Worm (Caenorhabditis elegans) whole organism, L4 larva: ENCODE measurements around the gene Y32B12B.4.

ENCODE experiments used
- T20F7.1 ChIP-seq: fragments of 200-800 bp; sonication (Bioruptor generic); optimal IDR thresholded peaks from 2 replicates; lab custom pipeline; 2018; ENCODE audit warnings: mild to moderate bottlenecking, missing genetic modification characterization, missing compliant biosample characterization
- T26A8.4 ChIP-seq: fragments of 200-800 bp; sonication (Bioruptor generic); IDR thresholded peaks from 2 replicates; pipeline ENCODE4 v1.3.6; 2022; ENCODE audit warnings: missing genetic modification characterization, missing compliant biosample characterization
- Y48G9A.11 ChIP-seq: fragments of 200-800 bp; sonication (Bioruptor generic); IDR thresholded peaks from 2 replicates; pipeline ENCODE4 v1.3.6; 2022; ENCODE audit warnings: missing genetic modification reagents, missing genetic modification characterization, missing compliant biosample characterization
- ZK337.2 ChIP-seq: fragments of 200-800 bp; sonication (Bioruptor generic); IDR thresholded peaks from 2 replicates; pipeline ENCODE4 v1.3.6; 2022; ENCODE audit warnings: missing genetic modification reagents, missing genetic modification characterization, missing compliant biosample characterization
- ZK546.5 ChIP-seq, 2 experiments: sonication (generic microtip); optimal IDR thresholded peaks; 2 replicates each; lab custom pipeline; 2017; ENCODE audit warnings: missing biosample characterization in 2 of 2, missing genetic modification characterization in 2 of 2
- aha-1 ChIP-seq: fragments of 150-350 bp; peaks from one replicate; lab custom pipeline; 2014; ENCODE audit warnings: missing biosample characterization, missing genetic modification characterization
- aly-2 ChIP-seq: sonication (generic microtip); optimal IDR thresholded peaks from 2 replicates; lab custom pipeline; 2018; ENCODE audit warnings: missing biosample characterization, missing genetic modification characterization
- ama-1 ChIP-seq: fragments of 150-350 bp; optimal IDR thresholded peaks from 2 replicates; lab custom pipeline; 2014; ENCODE audit warnings: inconsistent platforms, mixed read lengths
- attf-4 ChIP-seq: sonication (generic microtip); optimal IDR thresholded peaks from 3 replicates; lab custom pipeline; 2017; ENCODE audit warnings: missing biosample characterization, missing genetic modification characterization
- ceh-32 ChIP-seq: sonication (generic microtip); optimal IDR thresholded peaks from 2 replicates; lab custom pipeline; 2016; ENCODE audit warnings: mild to moderate bottlenecking, missing genetic modification characterization, missing compliant biosample characterization; ENCODE audit not compliant: poor library complexity
- ctbp-1 ChIP-seq: fragments of 200-800 bp; sonication (Bioruptor generic); IDR thresholded peaks from 2 replicates; pipeline ENCODE4 v1.3.6; 2022; ENCODE audit warnings: missing genetic modification reagents, missing genetic modification characterization, missing compliant biosample characterization
- daf-19 ChIP-seq: fragments of 200-800 bp; sonication (Bioruptor generic); conservative IDR thresholded peaks from 2 replicates; pipeline ENCODE4 v1.3.6; 2022; ENCODE audit warnings: missing genetic modification characterization, missing compliant biosample characterization
- dmd-8 ChIP-seq: fragments of 200-800 bp; sonication (Bioruptor generic); IDR thresholded peaks from 2 replicates; pipeline ENCODE4 v1.3.6; 2022; ENCODE audit warnings: missing genetic modification characterization, missing compliant biosample characterization
- dpl-1 ChIP-seq: fragments of 150-350 bp; optimal IDR thresholded peaks from 2 replicates; lab custom pipeline; 2014; ENCODE audit warnings: missing biosample characterization, missing genetic modification reagents, missing genetic modification characterization
- egl-27 ChIP-seq: sonication (generic microtip); optimal IDR thresholded peaks from 3 replicates; lab custom pipeline; 2017; ENCODE audit warnings: missing biosample characterization, missing genetic modification reagents, missing genetic modification characterization
- fkh-10 ChIP-seq: fragments of 150-350 bp; optimal IDR thresholded peaks from 2 replicates; lab custom pipeline; 2014; ENCODE audit warnings: missing biosample characterization, missing genetic modification reagents, missing genetic modification characterization
- fos-1 ChIP-seq: fragments of 150-350 bp; optimal IDR thresholded peaks from 2 replicates; lab custom pipeline; 2014; ENCODE audit warnings: missing biosample characterization, missing genetic modification characterization
- gei-8 ChIP-seq: fragments of 200-800 bp; sonication (Bioruptor generic); optimal IDR thresholded peaks from 2 replicates; lab custom pipeline; 2018; ENCODE audit warnings: mild to moderate bottlenecking, missing genetic modification characterization, missing compliant biosample characterization
- hlh-11 ChIP-seq: fragments of 200-800 bp; sonication (Bioruptor generic); optimal IDR thresholded peaks from 2 replicates; lab custom pipeline; 2018; ENCODE audit warnings: mild to moderate bottlenecking, missing genetic modification characterization, missing compliant biosample characterization
- hlh-30 ChIP-seq: sonication (generic microtip); optimal IDR thresholded peaks from 2 replicates; lab custom pipeline; 2017; ENCODE audit warnings: antibody characterized with exemption, mild to moderate bottlenecking, missing genetic modification characterization, missing compliant biosample characterization; ENCODE audit not compliant: insufficient read depth
- hmg-1.1 ChIP-seq: fragments of 200-800 bp; sonication (Bioruptor generic); IDR thresholded peaks from 2 replicates; pipeline ENCODE4 v1.3.6; 2022; ENCODE audit warnings: missing genetic modification reagents, missing genetic modification characterization, missing compliant biosample characterization
- lin-38 ChIP-seq: fragments of 200-800 bp; sonication (Bioruptor generic); IDR thresholded peaks from 2 replicates; pipeline ENCODE4 v1.3.6; 2022; ENCODE audit warnings: missing genetic modification reagents, missing genetic modification characterization, missing compliant biosample characterization
- lir-3 ChIP-seq: sonication (generic microtip); optimal IDR thresholded peaks from 2 replicates; lab custom pipeline; 2016; ENCODE audit warnings: mild to moderate bottlenecking, missing genetic modification characterization, missing compliant biosample characterization
- mdt-29 ChIP-seq: fragments of 200-800 bp; sonication (Bioruptor generic); IDR thresholded peaks from 2 replicates; pipeline ENCODE4 v1.3.6; 2022; ENCODE audit warnings: missing genetic modification reagents, missing genetic modification characterization, missing compliant biosample characterization
- mep-1 ChIP-seq: fragments of 150-350 bp; sonication (generic microtip); optimal IDR thresholded peaks from 3 replicates; lab custom pipeline; 2014; ENCODE audit warnings: missing biosample characterization, missing genetic modification characterization
- mes-2 ChIP-seq: sonication (generic microtip); optimal IDR thresholded peaks from 2 replicates; lab custom pipeline; 2016; ENCODE audit warnings: missing genotype, mild to moderate bottlenecking, missing genetic modification characterization, missing compliant biosample characterization; ENCODE audit not compliant: poor library complexity, severe bottlenecking
- mxl-3 ChIP-seq: fragments of 200-800 bp; sonication (Bioruptor generic); optimal IDR thresholded peaks from 2 replicates; lab custom pipeline; 2018; ENCODE audit warnings: mild to moderate bottlenecking, missing genetic modification characterization, missing compliant biosample characterization
- nhr-10 ChIP-seq: fragments of 150-350 bp; optimal IDR thresholded peaks from 2 replicates; lab custom pipeline; 2014; ENCODE audit warnings: missing biosample characterization, missing genetic modification characterization
- nhr-41 ChIP-seq: fragments of 200-800 bp; sonication (Bioruptor generic); IDR thresholded peaks from 2 replicates; pipeline ENCODE4 v1.3.6; 2022; ENCODE audit warnings: missing genetic modification reagents, missing genetic modification characterization, missing compliant biosample characterization
- nhr-42 ChIP-seq: fragments of 200-800 bp; sonication (Bioruptor generic); IDR thresholded peaks from 2 replicates; pipeline ENCODE4 v1.3.6; 2022; ENCODE audit warnings: missing genetic modification characterization, missing compliant biosample characterization
- nhr-6 ChIP-seq: fragments of 150-350 bp; optimal IDR thresholded peaks from 2 replicates; lab custom pipeline; 2014; ENCODE audit warnings: missing biosample characterization, missing genetic modification characterization
- nhr-76 ChIP-seq: fragments of 150-350 bp; optimal IDR thresholded peaks from 2 replicates; lab custom pipeline; 2014; ENCODE audit warnings: missing biosample characterization, missing genetic modification characterization
- php-3 ChIP-seq: fragments of 200-800 bp; sonication (Bioruptor generic); IDR thresholded peaks from 2 replicates; pipeline ENCODE4 v1.3.6; 2022; ENCODE audit warnings: missing genetic modification reagents, missing genetic modification characterization, missing compliant biosample characterization
- saeg-2 ChIP-seq: fragments of 200-800 bp; sonication (Bioruptor generic); IDR thresholded peaks from 2 replicates; pipeline ENCODE4 v1.3.6; 2022; ENCODE audit warnings: missing genetic modification reagents, missing genetic modification characterization, missing compliant biosample characterization
- set-16 ChIP-seq: fragments of 200-800 bp; sonication (Bioruptor generic); IDR thresholded peaks from 2 replicates; pipeline ENCODE4 v1.3.6; 2022; ENCODE audit warnings: missing genetic modification reagents, missing genetic modification characterization, missing compliant biosample characterization
- snpc-1.2 ChIP-seq: fragments of 200-800 bp; sonication (Bioruptor generic); IDR thresholded peaks from 2 replicates; pipeline ENCODE4 v1.3.6; 2022; ENCODE audit warnings: missing genetic modification reagents, missing genetic modification characterization, missing compliant biosample characterization
- snpc-4 ChIP-seq: fragments of 150-350 bp; optimal IDR thresholded peaks from 2 replicates; lab custom pipeline; 2014; ENCODE audit warnings: missing biosample characterization, missing genetic modification characterization
- spr-1 ChIP-seq: sonication (generic microtip); optimal IDR thresholded peaks from 2 replicates; lab custom pipeline; 2016; ENCODE audit warnings: mild to moderate bottlenecking, missing genetic modification characterization, missing compliant biosample characterization
- tag-97 ChIP-seq: fragments of 200-800 bp; sonication (Bioruptor generic); IDR thresholded peaks from 2 replicates; pipeline ENCODE4 v1.3.6; 2022; ENCODE audit warnings: missing genetic modification characterization, missing compliant biosample characterization
- tra-1 ChIP-seq: fragments of 200-800 bp; sonication (Bioruptor generic); IDR thresholded peaks from 2 replicates; pipeline ENCODE4 v1.3.6; 2022; ENCODE audit warnings: missing genetic modification reagents, missing genetic modification characterization, missing compliant biosample characterization
- unc-39 ChIP-seq: sonication (generic microtip); optimal IDR thresholded peaks from 2 replicates; lab custom pipeline; 2017; ENCODE audit warnings: missing biosample characterization, missing genetic modification characterization
- unc-62 ChIP-seq, 3 experiments: fragments of 150-350 bp in 1 of 3; sonication (generic microtip); optimal IDR thresholded peaks in 2 of 3; peaks in 1 of 3; 1 replicate in 1 of 3; 2 replicates in 2 of 3; lab custom pipeline; 2014 to 2017; ENCODE audit warnings: missing biosample characterization in 3 of 3, missing genetic modification characterization in 3 of 3, missing genetic modification reagents in 3 of 3, missing genotype in 1 of 3
- zag-1 ChIP-seq: fragments of 150-350 bp; optimal IDR thresholded peaks from 2 replicates; lab custom pipeline; 2014; ENCODE audit warnings: missing biosample characterization, missing genetic modification characterization
- zfp-2 ChIP-seq: sonication (generic microtip); optimal IDR thresholded peaks from 2 replicates; lab custom pipeline; 2016; ENCODE audit warnings: mild to moderate bottlenecking, missing genetic modification characterization, missing compliant biosample characterization
- zfp-3 ChIP-seq: fragments of 200-800 bp; sonication (Bioruptor generic); conservative IDR thresholded peaks from 2 replicates; pipeline ENCODE4 v1.3.6; 2022; ENCODE audit warnings: missing genetic modification reagents, missing genetic modification characterization, missing compliant biosample characterization
- zip-2 ChIP-seq: fragments of 150-350 bp; optimal IDR thresholded peaks from 2 replicates; lab custom pipeline; 2014; ENCODE audit warnings: missing biosample characterization, missing genetic modification characterization

The Y32B12B.4 gene

DNA sequence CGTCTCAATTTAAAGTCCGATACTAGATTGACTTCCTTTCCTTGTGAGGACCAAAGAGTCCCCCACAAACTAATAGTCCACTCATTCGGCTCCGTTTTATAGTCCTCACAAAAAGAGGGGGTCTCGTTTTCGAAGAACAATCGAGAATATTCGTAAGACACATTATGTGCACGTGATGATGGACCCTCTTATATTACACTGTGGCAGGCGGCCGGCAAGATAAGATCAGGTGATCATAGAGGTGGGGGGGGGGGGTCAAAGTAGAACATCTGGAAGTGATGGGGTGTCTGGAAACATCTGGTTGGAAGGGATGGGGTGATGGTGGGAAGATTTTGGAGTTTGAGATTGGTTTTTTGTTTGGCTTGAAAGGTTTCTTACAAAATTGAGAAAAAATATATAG, 45.3 kb downstream of the Y32B12B.4 start (continued):
- no peak for TF ChIP-seq mxl-3
- no peak for TF ChIP-seq Y48G9A.11 (GFP tag; lab: Robert Waterston, UW)
- no peak for TF ChIP-seq zag-1 (tag; lab: Kevin White, UChicago)

- TF ChIP-seq unc-39 (tag; lab: Kevin White, UChicago) (no peak), snpc-1.2 (no peak), tag-97 (GFP tag; lab: Robert Waterston, UW) (no peak), zfp-2 (no peak), nhr-10 (tag; lab: Kevin White, UChicago) (no peak), set-16 (GFP tag; lab: Robert Waterston, UW) (no peak), nhr-42 (GFP tag; lab: Robert Waterston, UW) (no peak), ZK337.2 (GFP tag; lab: Robert Waterston, UW) (no peak), tra-1 (no peak), lir-3 (tag; lab: Kevin White, UChicago) (no peak), snpc-4 (tag; lab: Kevin White, UChicago) (no peak), dmd-8 (GFP tag; lab: Robert Waterston, UW) (no peak), mxl-3 (no peak)
- TF ChIP-seq, all 104 proteins: peak for 0
Observed at ce11 chrV:16599835-16600234, 46.7 kb downstream of the Y32B12B.4 start.

- TF ChIP-seq unc-62 (GFP tag; optimal IDR thresholded peaks at IDR 0.05 in 1 of 2; lab: Kevin White, UChicago) (peak in 1 of 2 experiments; percentile 6), unc-62 (tag; optimal IDR thresholded peaks at IDR 0.05; lab: Kevin White, UChicago) (no peak), attf-4 (tag; lab: Kevin White, UChicago) (no peak)
- TF ChIP-seq, all 104 proteins: peak for 1
Observed at ce11 chrV:16600623-16601022, 47.5 kb downstream of the Y32B12B.4 start, which contains the start of gene T03E6.9. Gene T03E6.9, minus strand, starts transcription at chrV:16600723.

DNA sequence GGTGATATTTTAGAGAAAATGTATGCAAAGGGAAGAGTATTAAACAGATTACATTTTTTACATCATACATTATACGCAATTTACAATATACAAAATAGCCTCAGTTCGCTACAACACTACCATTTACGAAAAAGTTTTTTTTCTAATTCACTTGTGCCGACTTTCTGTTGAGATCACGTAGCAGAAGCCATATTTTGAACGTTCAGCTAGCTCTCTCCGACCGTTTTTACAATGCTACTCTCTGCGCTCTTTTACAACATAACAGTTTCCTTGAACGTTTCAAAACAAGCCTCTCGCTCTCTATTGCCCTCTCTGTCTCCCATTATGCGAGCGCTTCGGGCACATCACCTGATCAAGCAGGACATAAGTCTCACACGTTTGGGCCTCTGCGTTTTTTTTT, 50.0 kb downstream of the Y32B12B.4 start, which contains the start of gene T03E6.8:
TSS of gene T03E6.8 (minus strand) at position 101 of the 400 bp plus-strand sequence.
- TF ChIP-seq hlh-30 (tag; lab: Kevin White, UChicago) (no peak), lin-38 (GFP tag; lab: Robert Waterston, UW) (no peak), nhr-76 (no peak), ctbp-1 (no peak), ama-1 (lab: Kevin White, UChicago) (no peak), T20F7.1 (no peak), snpc-4 (tag; lab: Kevin White, UChicago) (no peak), snpc-1.2 (no peak), zfp-3 (GFP tag; lab: Robert Waterston, UW) (no peak), fkh-10 (GFP tag; lab: Kevin White, UChicago) (no peak), daf-19 (no peak), egl-27 (tag; lab: Kevin White, UChicago) (no peak), ZK546.5 (tag; optimal IDR thresholded peaks at IDR 0.05; lab: Kevin White, UChicago) (no peak), saeg-2 (GFP tag; lab: Robert Waterston, UW) (no peak), ceh-32 (tag; lab: Kevin White, UChicago) (no peak), aha-1 (tag; lab: Kevin White, UChicago) (no peak), spr-1 (tag; lab: Kevin White, UChicago) (no peak)

DNA sequence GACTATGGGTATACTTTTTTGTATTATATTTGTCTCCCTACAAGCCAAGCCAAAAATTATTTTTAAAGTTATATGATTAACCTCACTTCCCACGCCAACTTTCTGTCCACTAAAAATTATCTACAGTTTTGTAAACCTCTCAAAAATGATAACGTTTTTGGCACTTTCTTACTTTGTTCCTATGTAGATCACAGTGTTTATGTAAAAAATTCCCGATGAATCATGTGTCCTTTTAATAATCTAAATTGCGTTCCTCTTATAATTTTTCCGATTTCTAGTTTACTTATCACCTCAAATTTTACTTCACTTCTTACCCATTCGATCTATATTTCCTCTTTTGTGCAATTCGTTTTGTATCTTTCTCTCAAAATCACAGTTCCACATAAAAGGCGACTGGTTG, 51.2 kb downstream of the Y32B12B.4 start:
- TF ChIP-seq T26A8.4 (GFP tag; lab: Robert Waterston, UW), result no peak
- TF ChIP-seq hmg-1.1 (GFP tag; lab: Robert Waterston, UW), result no peak
- TF ChIP-seq attf-4 (tag; lab: Kevin White, UChicago), result no peak
- TF ChIP-seq mep-1, result no peak
- TF ChIP-seq hlh-11 (tag; lab: Kevin White, UChicago), result no peak
- TF ChIP-seq Y48G9A.11 (GFP tag; lab: Robert Waterston, UW), result no peak
- TF ChIP-seq zip-2 (tag; lab: Kevin White, UChicago), result no peak
- no peak for TF ChIP-seq mes-2 (tag; lab: Kevin White, UChicago)
- TF ChIP-seq php-3 (GFP tag; lab: Robert Waterston, UW), result no peak
- TF ChIP-seq zfp-2, result no peak
- no peak for TF ChIP-seq nhr-41 (GFP tag; lab: Robert Waterston, UW)
- no peak for TF ChIP-seq aly-2 (tag; lab: Kevin White, UChicago)
- TF ChIP-seq nhr-6 (tag; lab: Kevin White, UChicago), result no peak
- no peak for TF ChIP-seq gei-8
- TF ChIP-seq lir-3 (tag; lab: Kevin White, UChicago), result no peak
- no peak for TF ChIP-seq mdt-29
- no peak for TF ChIP-seq dpl-1 (GFP tag; lab: Kevin White, UChicago)
- no peak for TF ChIP-seq fos-1 (tag; lab: Kevin White, UChicago)
